Worm (Caenorhabditis elegans) whole organism, mixed stage, embryonic: ENCODE results near the gene F10E7.11.
A peak's percentile ranks its signal among the peaks of the same experiment; 100 is the strongest.

Source experiments
- M03D4.4 ChIP-seq: sonication (generic microtip); optimal IDR thresholded peaks from 2 replicates; lab custom pipeline; 2017; ENCODE audit warnings: mild to moderate bottlenecking, missing genetic modification characterization, missing compliant biosample characterization
- bed-3 ChIP-seq: fragments of 200-800 bp; sonication (Bioruptor generic); optimal IDR thresholded peaks from 3 replicates; lab custom pipeline; 2018; ENCODE audit warnings: mild to moderate bottlenecking, missing genetic modification characterization, moderate library complexity, missing compliant biosample characterization
- blmp-1 ChIP-seq: fragments of 150-350 bp; optimal IDR thresholded peaks from 2 replicates; lab custom pipeline; 2014; ENCODE audit warnings: missing biosample characterization, missing genetic modification characterization
- ceh-39 ChIP-seq: fragments of 150-350 bp; optimal IDR thresholded peaks from 2 replicates; lab custom pipeline; 2014; ENCODE audit warnings: missing biosample characterization, missing genetic modification characterization
- ceh-43 ChIP-seq: fragments of 200-800 bp; sonication (Bioruptor generic); optimal IDR thresholded peaks from 2 replicates; lab custom pipeline; 2018; ENCODE audit warnings: mild to moderate bottlenecking, missing genetic modification characterization, moderate library complexity, missing compliant biosample characterization
- ceh-83 ChIP-seq: fragments of 200-800 bp; sonication (Bioruptor generic); optimal IDR thresholded peaks from 2 replicates; lab custom pipeline; 2018; ENCODE audit warnings: mild to moderate bottlenecking, missing genetic modification characterization, missing compliant biosample characterization
- ces-1 ChIP-seq: fragments of 150-350 bp; optimal IDR thresholded peaks from 2 replicates; lab custom pipeline; 2014; ENCODE audit warnings: missing biosample characterization, missing genetic modification reagents, missing genetic modification characterization
- cnd-1 ChIP-seq: fragments of 200-800 bp; sonication (Bioruptor generic); optimal IDR thresholded peaks from 2 replicates; lab custom pipeline; 2018; ENCODE audit warnings: mild to moderate bottlenecking, missing genetic modification characterization, missing compliant biosample characterization
- drap-1 ChIP-seq: fragments of 200-800 bp; sonication (Bioruptor generic); optimal IDR thresholded peaks from 3 replicates; lab custom pipeline; 2018; ENCODE audit warnings: mild to moderate bottlenecking, missing genetic modification characterization, missing compliant biosample characterization
- elt-1 ChIP-seq: sonication (generic microtip); optimal IDR thresholded peaks from 2 replicates; lab custom pipeline; 2017; ENCODE audit warnings: missing genetic modification characterization, mild to moderate bottlenecking, missing compliant biosample characterization, antibody characterized with exemption, moderate library complexity, borderline replicate concordance; ENCODE audit not compliant: insufficient read depth
- elt-3 ChIP-seq: fragments of 150-350 bp; optimal IDR thresholded peaks from 2 replicates; lab custom pipeline; 2014; ENCODE audit warnings: missing biosample characterization, missing genetic modification characterization
- flh-1 ChIP-seq: fragments of 200-800 bp; sonication (Bioruptor generic); optimal IDR thresholded peaks from 2 replicates; lab custom pipeline; 2018; ENCODE audit warnings: mild to moderate bottlenecking, missing genetic modification characterization, moderate library complexity, missing compliant biosample characterization
- ham-2 ChIP-seq: fragments of 200-800 bp; sonication (Bioruptor generic); optimal IDR thresholded peaks from 2 replicates; lab custom pipeline; 2018; ENCODE audit warnings: mild to moderate bottlenecking, missing genetic modification characterization, missing compliant biosample characterization
- hlh-1 ChIP-seq: fragments of 150-350 bp; optimal IDR thresholded peaks from 2 replicates; lab custom pipeline; 2014; ENCODE audit warnings: missing biosample characterization, missing genetic modification reagents, missing genetic modification characterization
- lin-13 ChIP-seq: fragments of 150-350 bp; optimal IDR thresholded peaks from 2 replicates; lab custom pipeline; 2014; ENCODE audit warnings: missing biosample characterization, missing genetic modification characterization
- lin-32 ChIP-seq: fragments of 200-800 bp; sonication (Bioruptor generic); optimal IDR thresholded peaks from 2 replicates; lab custom pipeline; 2018; ENCODE audit warnings: mild to moderate bottlenecking, missing genetic modification characterization, missing compliant biosample characterization
- lsy-2 ChIP-seq: fragments of 150-350 bp; optimal IDR thresholded peaks from 2 replicates; lab custom pipeline; 2014; ENCODE audit warnings: missing biosample characterization, missing genetic modification characterization
- mab-5 ChIP-seq: fragments of 150-350 bp; optimal IDR thresholded peaks from 2 replicates; lab custom pipeline; 2014; ENCODE audit warnings: missing biosample characterization, missing genetic modification characterization
- mep-1 ChIP-seq: fragments of 150-350 bp; optimal IDR thresholded peaks from 2 replicates; lab custom pipeline; 2017; ENCODE audit warnings: missing biosample characterization, missing genetic modification reagents, missing genetic modification characterization, inconsistent platforms
- mls-2 ChIP-seq: sonication (generic microtip); optimal IDR thresholded peaks from 2 replicates; lab custom pipeline; 2016; ENCODE audit warnings: mild to moderate bottlenecking, missing genetic modification characterization, moderate library complexity, missing compliant biosample characterization
- nhr-12 ChIP-seq: fragments of 150-350 bp; optimal IDR thresholded peaks from 2 replicates; lab custom pipeline; 2014; ENCODE audit warnings: missing biosample characterization, missing genetic modification characterization
- nhr-2 ChIP-seq: fragments of 150-350 bp; optimal IDR thresholded peaks from 2 replicates; lab custom pipeline; 2014; ENCODE audit warnings: missing biosample characterization, missing genetic modification characterization
- nhr-237 ChIP-seq: fragments of 150-350 bp; optimal IDR thresholded peaks from 2 replicates; lab custom pipeline; 2014; ENCODE audit warnings: missing biosample characterization, missing genetic modification characterization
- nhr-28 ChIP-seq: fragments of 150-350 bp; optimal IDR thresholded peaks from 2 replicates; lab custom pipeline; 2014; ENCODE audit warnings: missing biosample characterization, missing genetic modification characterization
- nhr-76 ChIP-seq: sonication (generic microtip); optimal IDR thresholded peaks from 2 replicates; lab custom pipeline; 2017; ENCODE audit warnings: missing biosample characterization, missing genetic modification characterization
- pha-4 ChIP-seq: fragments of 150-350 bp; optimal IDR thresholded peaks from 2 replicates; lab custom pipeline; 2018; ENCODE audit warnings: missing biosample characterization, missing genetic modification reagents, missing genetic modification characterization
- sem-2 ChIP-seq: fragments of 200-800 bp; sonication (Bioruptor generic); optimal IDR thresholded peaks from 2 replicates; lab custom pipeline; 2018; ENCODE audit warnings: mild to moderate bottlenecking, missing genetic modification characterization, missing compliant biosample characterization
- snpc-4 ChIP-seq: fragments of 150-350 bp; optimal IDR thresholded peaks from 2 replicates; lab custom pipeline; 2014; ENCODE audit warnings: missing biosample characterization, missing genetic modification characterization
- sptf-1 ChIP-seq: sonication (generic microtip); optimal IDR thresholded peaks from 2 replicates; lab custom pipeline; 2017; ENCODE audit warnings: mild to moderate bottlenecking, missing genetic modification characterization, moderate library complexity, missing compliant biosample characterization
- tbx-8 ChIP-seq: fragments of 200-800 bp; sonication (Bioruptor generic); optimal IDR thresholded peaks from 2 replicates; lab custom pipeline; 2018; ENCODE audit warnings: mild to moderate bottlenecking, missing genetic modification characterization, moderate library complexity, missing compliant biosample characterization
- unc-120 ChIP-seq: sonication (generic microtip); optimal IDR thresholded peaks from 2 replicates; lab custom pipeline; 2017; ENCODE audit warnings: missing genetic modification characterization, missing compliant biosample characterization; ENCODE audit not compliant: poor library complexity, severe bottlenecking
- unc-39 ChIP-seq: fragments of 150-350 bp; optimal IDR thresholded peaks from 2 replicates; lab custom pipeline; 2014; ENCODE audit warnings: missing biosample characterization, missing genetic modification characterization
- unc-62 ChIP-seq: fragments of 150-350 bp; optimal IDR thresholded peaks from 2 replicates; lab custom pipeline; 2014; ENCODE audit warnings: missing biosample characterization, missing genetic modification reagents, missing genetic modification characterization
- zip-8 ChIP-seq: fragments of 150-350 bp; optimal IDR thresholded peaks from 2 replicates; lab custom pipeline; 2014; ENCODE audit warnings: missing biosample characterization, missing genetic modification characterization
- ztf-11 ChIP-seq: fragments of 150-350 bp; optimal IDR thresholded peaks from 2 replicates; lab custom pipeline; 2014; ENCODE audit warnings: missing biosample characterization, missing genetic modification characterization

The F10E7.11 gene

DNA sequence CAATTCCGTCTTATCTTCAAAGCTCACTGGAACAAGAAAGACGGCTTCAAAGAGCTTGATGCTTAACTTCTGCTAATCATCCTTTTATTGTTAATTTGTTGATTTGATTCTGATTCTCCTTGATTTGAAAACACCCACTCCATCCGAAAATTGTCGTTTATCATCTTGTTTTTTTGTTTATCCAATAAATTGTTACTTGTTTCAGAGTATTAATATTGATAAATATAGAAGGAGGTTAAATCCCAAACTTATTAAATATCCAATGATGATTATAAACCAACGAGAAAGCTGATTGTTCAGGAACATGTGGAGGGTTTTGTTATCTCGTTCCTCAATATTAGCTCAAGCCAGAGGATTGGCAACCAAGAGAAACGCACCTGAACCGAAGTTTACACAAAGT is 9.9 kb downstream of the F10E7.11 start, which contains the start of gene F10E7.6:
TSS of gene F10E7.6 (plus strand) at position 301 of the 400 bp plus-strand sequence.
- no peak for TF ChIP-seq nhr-28
- no peak for TF ChIP-seq snpc-4 (tag; lab: Kevin White, UChicago)
- TF ChIP-seq zip-8 (tag; lab: Kevin White, UChicago) = no peak
- TF ChIP-seq ceh-83 = no peak
- no peak for TF ChIP-seq hlh-1 (tag; lab: Kevin White, UChicago)
- TF ChIP-seq nhr-12 (tag; lab: Kevin White, UChicago) = no peak
- TF ChIP-seq nhr-2 (tag; lab: Kevin White, UChicago) = no peak
- TF ChIP-seq flh-1 (GFP tag; lab: Kevin White, UChicago) = no peak
- no peak for TF ChIP-seq nhr-237 (tag; lab: Kevin White, UChicago)
- TF ChIP-seq ceh-43 = no peak
- no peak for TF ChIP-seq mab-5
- no peak for TF ChIP-seq unc-39
- no peak for TF ChIP-seq elt-1
- no peak for TF ChIP-seq unc-62 (GFP tag; lab: Kevin White, UChicago)
- TF ChIP-seq sptf-1 (tag; lab: Kevin White, UChicago) = no peak
- no peak for TF ChIP-seq drap-1 (GFP tag; lab: Kevin White, UChicago)
- TF ChIP-seq ces-1 = no peak

DNA sequence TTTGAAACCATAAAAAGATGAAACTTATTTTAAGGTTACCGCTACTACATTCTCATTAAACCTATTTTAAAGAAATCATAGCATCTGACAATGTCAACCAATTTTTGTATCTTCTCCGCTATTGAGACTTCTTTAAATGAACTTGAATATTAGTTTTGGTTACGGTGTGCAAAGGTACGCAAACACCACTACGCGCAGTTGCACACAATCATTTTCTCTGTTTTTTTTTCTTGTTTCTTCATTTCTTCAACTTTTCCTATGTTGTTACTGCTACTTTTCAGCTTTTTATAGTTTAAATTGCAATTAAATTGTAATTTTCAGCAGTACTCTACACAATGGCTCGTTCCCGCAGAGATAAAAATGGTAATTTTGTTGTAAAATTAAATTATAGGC is 11.0 kb downstream of the F10E7.11 start, which contains the start of gene F10E7.5:
TSS of gene F10E7.5 (plus strand) at position 322 of the 393 bp plus-strand sequence.
- TF ChIP-seq ceh-39 (tag; lab: Kevin White, UChicago) (no peak), ztf-11 (tag; lab: Kevin White, UChicago) (no peak), ham-2 (no peak), bed-3 (no peak), snpc-4 (tag; lab: Kevin White, UChicago) (no peak), ceh-83 (peak; percentile 14), mep-1 (tag; lab: Kevin White, UChicago) (peak; percentile 24), ces-1 (no peak), pha-4 (tag; lab: Kevin White, UChicago) (no peak), mab-5 (no peak), unc-120 (tag; lab: Kevin White, UChicago) (peak; percentile 22), elt-1 (no peak), lsy-2 (tag; lab: Kevin White, UChicago) (peak; percentile 98), cnd-1 (no peak), nhr-28 (no peak), flh-1 (GFP tag; lab: Kevin White, UChicago) (no peak), tbx-8 (GFP tag; lab: Kevin White, UChicago) (no peak), elt-3 (tag; lab: Kevin White, UChicago) (no peak), nhr-76 (tag; lab: Kevin White, UChicago) (no peak), lin-32 (GFP tag; lab: Kevin White, UChicago) (no peak), ceh-43 (no peak), hlh-1 (tag; lab: Kevin White, UChicago) (no peak), blmp-1 (tag; lab: Kevin White, UChicago) (no peak), sem-2 (GFP tag; lab: Kevin White, UChicago) (no peak), nhr-2 (tag; lab: Kevin White, UChicago) (no peak), M03D4.4 (tag; lab: Kevin White, UChicago) (no peak), unc-39 (no peak), sptf-1 (tag; lab: Kevin White, UChicago) (no peak), mls-2 (no peak), unc-62 (GFP tag; lab: Kevin White, UChicago) (peak; percentile 3), lin-13 (tag; lab: Kevin White, UChicago) (peak; percentile 57), nhr-237 (tag; lab: Kevin White, UChicago) (peak; percentile 37), nhr-12 (tag; lab: Kevin White, UChicago) (no peak), drap-1 (GFP tag; lab: Kevin White, UChicago) (no peak), zip-8 (tag; lab: Kevin White, UChicago) (no peak)

DNA sequence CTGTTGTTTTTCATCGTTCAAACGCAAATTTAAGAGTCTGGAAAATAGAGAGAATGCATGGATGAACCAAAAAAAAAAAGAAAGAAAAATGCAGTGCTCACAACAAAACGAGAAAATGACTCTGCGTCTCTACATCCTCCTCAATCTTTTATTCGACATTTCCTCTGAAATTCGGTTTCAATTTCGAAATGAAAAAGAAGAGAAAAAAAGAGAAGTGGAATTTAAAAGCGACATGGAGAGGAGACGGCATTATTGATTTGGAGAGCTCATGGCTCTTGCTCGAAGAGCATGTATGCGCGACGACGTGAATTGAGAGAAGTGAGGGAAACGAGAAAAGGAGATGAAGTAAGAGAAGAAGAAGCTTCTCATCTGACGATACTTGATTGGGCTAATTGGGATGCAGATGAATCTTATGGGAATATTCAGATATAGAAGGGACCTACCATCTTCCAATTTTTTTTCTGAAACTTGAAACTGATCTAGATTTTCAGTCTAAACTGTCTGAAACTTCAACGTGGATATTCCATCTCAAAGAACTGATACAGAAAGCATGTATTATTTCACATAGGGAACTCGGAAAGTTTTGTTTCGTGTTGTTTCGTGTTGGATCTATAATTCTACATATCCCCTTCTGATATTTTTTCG is 11.6 kb downstream of the F10E7.11 start:
- TF ChIP-seq drap-1 (GFP tag; lab: Kevin White, UChicago) (no peak), lin-32 (GFP tag; lab: Kevin White, UChicago) (no peak), mab-5 (no peak), ces-1 (peak; percentile 59)
